Worm (Caenorhabditis elegans): ENCODE measurements around the gene neg-1.

Gene neg-1

DNA sequence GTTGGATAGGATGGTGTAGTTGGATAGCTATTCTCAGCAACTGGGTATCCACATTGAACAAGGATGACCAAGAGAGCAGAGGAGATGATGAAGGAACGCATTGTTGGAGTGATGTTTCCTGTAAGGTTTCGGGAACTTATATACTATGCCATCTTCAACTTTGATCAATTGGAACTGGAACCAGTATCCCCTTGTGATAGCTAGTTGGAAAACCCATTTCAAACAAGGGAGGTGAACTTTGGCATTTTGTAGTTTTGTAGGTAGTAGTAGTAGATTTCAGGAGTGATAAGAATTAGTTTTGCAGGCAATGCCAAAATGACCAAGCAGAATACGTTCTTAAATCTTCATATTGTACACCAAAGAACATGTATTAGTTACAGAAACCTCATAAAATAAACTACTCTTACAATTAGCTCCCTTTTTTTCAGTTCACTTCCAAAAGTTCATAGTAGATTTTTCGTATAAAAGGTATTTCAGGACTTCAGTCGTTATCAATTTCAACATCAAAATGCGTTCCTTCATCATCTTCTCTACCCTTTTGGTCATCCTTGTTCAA lies 45.2 kb upstream of the neg-1 start, which contains the start of the genes Y47D7A.7 and Y47D7A.2:
TSS of gene Y47D7A.7 (minus strand) at position 101 of the 556 bp plus-strand sequence.
TSS of gene Y47D7A.2 (plus strand) at position 506 of the 556 bp plus-strand sequence.
- TF ChIP-seq mes-2 (tag; optimal IDR thresholded peaks at IDR 0.05; ENCODE audit: poor library complexity, severe bottlenecking) = no peak

ce11 chrV:4418116-4418515 lies 43.4 kb upstream of the neg-1 start, which contains the start of gene Y47D7A.6:
Y47D7A.6 (minus strand) TSS chrV:4418216.
- no peak for TF ChIP-seq madf-5 (GFP tag; IDR thresholded peaks at IDR 0.05)

DNA sequence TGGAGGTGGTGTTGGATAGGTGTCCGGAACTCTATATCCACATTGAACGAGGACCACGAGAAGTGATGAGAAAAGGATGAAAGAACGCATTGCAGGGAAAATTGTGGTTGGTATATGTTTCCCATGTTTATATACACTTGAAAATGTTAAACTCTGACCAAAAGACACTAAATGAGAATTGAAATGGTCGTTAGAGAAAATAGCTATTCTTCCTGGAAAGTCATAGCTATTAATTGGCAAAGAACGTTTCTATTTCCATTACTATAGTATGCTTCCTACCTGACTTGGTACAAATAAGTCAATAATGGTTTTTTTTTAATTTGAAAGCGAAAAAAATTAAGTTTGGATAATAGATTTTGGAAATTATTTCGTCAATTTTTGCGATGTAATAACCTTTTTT lies 42.0 kb upstream of the neg-1 start, which contains the start of gene Y47D7A.18:
TSS of gene Y47D7A.18 (minus strand) at position 101 of the 400 bp plus-strand sequence.
- TF ChIP-seq unc-62 (GFP tag; optimal IDR thresholded peaks at IDR 0.05 in 1 of 2) (peak in 1 of 2 experiments; percentile 31), unc-62 (tag; optimal IDR thresholded peaks at IDR 0.05) (no peak), mxl-2 (GFP tag; conservative IDR thresholded peaks at IDR 0.05) (no peak), mep-1 (tag; optimal IDR thresholded peaks at IDR 0.05) (no peak)

- TF ChIP-seq unc-62 (GFP tag; optimal IDR thresholded peaks at IDR 0.05 in 1 of 2) = peak in 1 of 2 experiments; percentile 84
- TF ChIP-seq unc-62 (tag; optimal IDR thresholded peaks at IDR 0.05) = no peak
- TF ChIP-seq aha-1 (tag) = peak; percentile 94
- no peak for TF ChIP-seq dmd-6 (GFP tag; IDR thresholded peaks at IDR 0.05)
- peak; percentile 41 for TF ChIP-seq hlh-11 (tag; optimal IDR thresholded peaks at IDR 0.05)
- no peak for TF ChIP-seq unc-130 (GFP tag; optimal IDR thresholded peaks at IDR 0.05)
- TF ChIP-seq sdz-12 (GFP tag; optimal IDR thresholded peaks at IDR 0.05) = no peak
- no peak for TF ChIP-seq ZK546.5 (tag; optimal IDR thresholded peaks at IDR 0.05)
- no peak for TF ChIP-seq F44E2.7 (GFP tag; IDR thresholded peaks at IDR 0.05)
- no peak for TF ChIP-seq nhr-111 (GFP tag; optimal IDR thresholded peaks at IDR 0.05)
- no peak for TF ChIP-seq nhr-6 (tag; optimal IDR thresholded peaks at IDR 0.05)
These were observed 40.0 kb upstream of the neg-1 start, which contains the start of gene grl-5 for ce11 chrV:4414613-4415071. grl-5 (minus strand) TSS chrV:4414663.

ce11 chrV:4411714-4412113 lies 37.0 kb upstream of the neg-1 start, which contains the start of gene Y47D7A.17:
Y47D7A.17 (minus strand) TSS chrV:4411814.
- TF ChIP-seq F49E8.2 (tag; optimal IDR thresholded peaks at IDR 0.05; ENCODE audit: borderline replicate concordance) = no peak
- TF ChIP-seq ZK546.5 (tag; optimal IDR thresholded peaks at IDR 0.05) = no peak
- TF ChIP-seq ceh-44 (GFP tag; IDR thresholded peaks at IDR 0.05) = no peak
- TF ChIP-seq ceh-82 (tag; optimal IDR thresholded peaks at IDR 0.05) = no peak
- TF ChIP-seq unc-130 (GFP tag; optimal IDR thresholded peaks at IDR 0.05) = no peak
- TF ChIP-seq lim-7 (GFP tag; IDR thresholded peaks at IDR 0.05) = no peak
- no peak for TF ChIP-seq ceh-62 (tag; optimal IDR thresholded peaks at IDR 0.05)
- TF ChIP-seq mdl-1 (tag; optimal IDR thresholded peaks at IDR 0.05) = no peak
- TF ChIP-seq nhr-111 (GFP tag; optimal IDR thresholded peaks at IDR 0.05) = no peak
- no peak for TF ChIP-seq aha-1 (tag)
- no peak for TF ChIP-seq nhr-10 (tag; optimal IDR thresholded peaks at IDR 0.05)
- no peak for TF ChIP-seq lir-3 (tag; optimal IDR thresholded peaks at IDR 0.05)
- no peak for TF ChIP-seq nhr-48 (tag; optimal IDR thresholded peaks at IDR 0.05)
- TF ChIP-seq ama-1 (optimal IDR thresholded peaks at IDR 0.05) = no peak
- no peak for TF ChIP-seq ceh-20 (GFP tag; IDR thresholded peaks at IDR 0.05)
- TF ChIP-seq dpl-1 (GFP tag; optimal IDR thresholded peaks at IDR 0.05) = no peak
- no peak for TF ChIP-seq dmd-9 (GFP tag; IDR thresholded peaks at IDR 0.05)
- TF ChIP-seq nhr-41 (GFP tag; IDR thresholded peaks at IDR 0.05) = no peak
- no peak for TF ChIP-seq nhr-25 (tag; optimal IDR thresholded peaks at IDR 0.05; ENCODE audit: borderline replicate concordance, insufficient read depth)

- no peak for TF ChIP-seq F10B5.3 (tag; optimal IDR thresholded peaks at IDR 0.05)
These were observed 36.0 kb upstream of the neg-1 start, which contains the start of gene Y47D7A.3 for ce11 chrV:4410643-4411042. Y47D7A.3 (plus strand) TSS chrV:4410943.

Measured in whole organism, L4 larva.